Fruit fly (Drosophila melanogaster): ENCODE data around the gene mRpL36.

mRpL36 gene

dm6 chr3L:8115864-8116528 is 8.9 kb downstream of the mRpL36 start, which contains the start of the genes Arp3 and msk (continued):
- TF ChIP-seq CG7839 (tag; optimal IDR thresholded peaks at IDR 0.05) (peak; percentile 73), fd96Cb (tag; optimal IDR thresholded peaks at IDR 0.05) (peak; percentile 65), rib (GFP tag; IDR thresholded peaks at IDR 0.05) (peak; percentile 94), tap (tag; optimal IDR thresholded peaks at IDR 0.05) (no peak), mirr (GFP tag; optimal IDR thresholded peaks at IDR 0.05) (peak; percentile 81), zf30C (GFP tag; optimal IDR thresholded peaks at IDR 0.05) (no peak), pb (GFP tag; optimal IDR thresholded peaks at IDR 0.05) (peak; percentile 80), CG2875 (GFP tag; optimal IDR thresholded peaks at IDR 0.05) (no peak), CG12659 (GFP tag; optimal IDR thresholded peaks at IDR 0.05) (peak; percentile 93), Lhr (GFP tag; optimal IDR thresholded peaks at IDR 0.05) (peak; percentile 66), CG7987 (GFP tag; optimal IDR thresholded peaks at IDR 0.05) (peak; percentile 60), slbo (GFP tag; IDR thresholded peaks at IDR 0.05) (peak; percentile 88), Ptx1 (GFP tag; IDR thresholded peaks at IDR 0.05) (peak; percentile 86), lilli (GFP tag; optimal IDR thresholded peaks at IDR 0.05) (peak; percentile 94), sob (GFP tag; IDR thresholded peaks at IDR 0.05) (peak; percentile 81), CG18011 (GFP tag; optimal IDR thresholded peaks at IDR 0.05) (peak; percentile 43), CG13287 (GFP tag; IDR thresholded peaks at IDR 0.05; ENCODE audit: partially characterized antibody) (peak; percentile 68), Blimp-1 (GFP tag; optimal IDR thresholded peaks at IDR 0.05) (no peak), chm (GFP tag; IDR thresholded peaks at IDR 0.05) (peak; percentile 43; the same call in 1 of the 2 replicates), sisA (GFP tag; IDR thresholded peaks at IDR 0.05) (peak; percentile 84), Ets97D (GFP tag; optimal IDR thresholded peaks at IDR 0.05) (peak; percentile 96), stc (GFP tag; IDR thresholded peaks at IDR 0.05) (no peak), croc (GFP tag; conservative IDR thresholded peaks at IDR 0.05) (peak; percentile 33; the same call in 1 of the 3 replicates), gt (GFP tag; IDR thresholded peaks at IDR 0.05) (0 out of 2 replicates have a peak, but pooled peaks have one; percentile 11), CG7786 (GFP tag; optimal IDR thresholded peaks at IDR 0.05) (peak; percentile 91), emc (GFP tag; optimal IDR thresholded peaks at IDR 0.05) (peak; percentile 83), CG8359 (GFP tag; optimal IDR thresholded peaks at IDR 0.05; ENCODE audit: borderline replicate concordance) (no peak), lov (optimal IDR thresholded peaks at IDR 0.05) (no peak), lov (GFP tag; IDR thresholded peaks at IDR 0.05) (no peak), unpg (GFP tag; optimal IDR thresholded peaks at IDR 0.05) (peak; percentile 69), CG2712 (tag; optimal IDR thresholded peaks at IDR 0.05) (peak; percentile 81), NC2β (GFP tag; optimal IDR thresholded peaks at IDR 0.05) (peak; percentile 88), CG12071 (GFP tag; optimal IDR thresholded peaks at IDR 0.05) (no peak), CG7928 (GFP tag; optimal IDR thresholded peaks at IDR 0.05) (peak; percentile 100), CG32532 (GFP tag; IDR thresholded peaks at IDR 0.05) (peak; percentile 81), bowl (GFP tag; IDR thresholded peaks at IDR 0.05) (no peak; the same call in 1 of the 2 replicates), CG33213 (GFP tag; optimal IDR thresholded peaks at IDR 0.05) (peak; percentile 85), Atf3 (GFP tag; optimal IDR thresholded peaks at IDR 0.05) (peak; percentile 74), sd (tag; optimal IDR thresholded peaks at IDR 0.05) (peak; percentile 71), CG34376 (GFP tag; optimal IDR thresholded peaks at IDR 0.05) (peak; percentile 86), CG3407 (GFP tag; optimal IDR thresholded peaks at IDR 0.05) (no peak), CG17186 (GFP tag; optimal IDR thresholded peaks at IDR 0.05) (peak; percentile 84), dati (GFP tag; IDR thresholded peaks at IDR 0.05) (no peak), ranshi (GFP tag; IDR thresholded peaks at IDR 0.05) (peak; percentile 77), ewg (GFP tag; optimal IDR thresholded peaks at IDR 0.05) (peak; percentile 60), Fer2 (tag; optimal IDR thresholded peaks at IDR 0.05) (peak; percentile 76), CG18764 (GFP tag; optimal IDR thresholded peaks at IDR 0.05) (peak; percentile 83), CG12236 (GFP tag; optimal IDR thresholded peaks at IDR 0.05) (peak; percentile 58), NFAT (GFP tag; IDR thresholded peaks at IDR 0.05) (peak; percentile 79), tup (GFP tag; optimal IDR thresholded peaks at IDR 0.05) (peak; percentile 78)

Measured in whole organism, embryonic.